Fruit fly (Drosophila melanogaster) whole organism, embryonic: ENCODE data around the gene CG42674.

Experiments
- Aef1 ChIP-seq: fragments of 200-800 bp; sonication (Bioruptor generic); IDR thresholded peaks from 3 replicates; pipeline ENCODE4 v1.3.6; 2022; ENCODE audit warnings: missing biosample characterization, missing genetic modification characterization
- Asciz ChIP-seq: fragments of 200-800 bp; sonication (Bioruptor generic); optimal IDR thresholded peaks from 2 replicates; lab custom pipeline; 2017; ENCODE audit warnings: missing biosample characterization, mild to moderate bottlenecking, missing genetic modification characterization, missing genetic modification reagents
- Bteb2 ChIP-seq: fragments of 200-800 bp; sonication (Bioruptor generic); optimal IDR thresholded peaks from 2 replicates; lab custom pipeline; 2016; ENCODE audit warnings: missing biosample characterization, missing genetic modification characterization
- CG10321 ChIP-seq: fragments of 200-800 bp; sonication (Bioruptor generic); IDR thresholded peaks from 2 replicates; pipeline ENCODE4 v1.3.6; 2022; ENCODE audit warnings: missing biosample characterization, missing genetic modification characterization
- CG11504 ChIP-seq: fragments of 200-800 bp; sonication (Bioruptor generic); optimal IDR thresholded peaks from 3 replicates; lab custom pipeline; 2019; ENCODE audit warnings: missing biosample characterization, mild to moderate bottlenecking, missing genetic modification characterization, moderate library complexity
- CG12769 ChIP-seq: fragments of 200-800 bp; sonication (Bioruptor generic); optimal IDR thresholded peaks from 2 replicates; lab custom pipeline; 2019; ENCODE audit warnings: missing biosample characterization, mild to moderate bottlenecking, missing genetic modification characterization, moderate library complexity
- CG13894 ChIP-seq: fragments of 200-800 bp; sonication (Bioruptor generic); optimal IDR thresholded peaks from 3 replicates; lab custom pipeline; 2018; ENCODE audit warnings: missing biosample characterization, mild to moderate bottlenecking, missing genetic modification characterization, moderate library complexity
- CG14014 ChIP-seq: fragments of 200-800 bp; sonication (Bioruptor generic); IDR thresholded peaks from 2 replicates; pipeline ENCODE4 v1.3.6; 2022; ENCODE audit warnings: missing biosample characterization, missing genetic modification characterization
- CG14710 ChIP-seq: fragments of 200-800 bp; sonication (Bioruptor generic); optimal IDR thresholded peaks from 3 replicates; lab custom pipeline; 2019; ENCODE audit warnings: missing biosample characterization, mild to moderate bottlenecking, missing genetic modification characterization, moderate library complexity
- CG14860 ChIP-seq: fragments of 200-800 bp; sonication (Bioruptor generic); IDR thresholded peaks from 3 replicates; pipeline ENCODE4 v1.3.6; 2022; ENCODE audit warnings: missing biosample characterization, missing genetic modification characterization; ENCODE audit not compliant: partially characterized antibody
- CG16779 ChIP-seq: fragments of 200-800 bp; sonication (Bioruptor generic); IDR thresholded peaks from 2 replicates; pipeline ENCODE4 v1.3.6; 2022; ENCODE audit warnings: missing biosample characterization, missing genetic modification characterization
- CG18011 ChIP-seq: fragments of 200-800 bp; sonication (Bioruptor generic); optimal IDR thresholded peaks from 2 replicates; lab custom pipeline; 2017; ENCODE audit warnings: missing biosample characterization, missing genetic modification characterization, mild to moderate bottlenecking, moderate library complexity, missing genotype
- CG1832 ChIP-seq: fragments of 200-800 bp; sonication (Bioruptor generic); optimal IDR thresholded peaks from 2 replicates; lab custom pipeline; 2017; ENCODE audit warnings: missing biosample characterization, mild to moderate bottlenecking, missing genetic modification characterization, inconsistent platforms
- CG3407 ChIP-seq: fragments of 200-800 bp; sonication (Bioruptor generic); optimal IDR thresholded peaks from 2 replicates; lab custom pipeline; 2018; ENCODE audit warnings: missing biosample characterization, mild to moderate bottlenecking, missing genetic modification characterization
- CG4820 ChIP-seq: fragments of 200-800 bp; sonication (Bioruptor generic); optimal IDR thresholded peaks from 3 replicates; lab custom pipeline; 2016; ENCODE audit warnings: missing biosample characterization, missing genetic modification characterization
- CG7987 ChIP-seq: fragments of 200-800 bp; sonication (Bioruptor generic); optimal IDR thresholded peaks from 2 replicates; lab custom pipeline; 2018; ENCODE audit warnings: missing biosample characterization, mild to moderate bottlenecking, missing genetic modification characterization, moderate library complexity
- CG8924 ChIP-seq: fragments of 200-800 bp; optimal IDR thresholded peaks from 3 replicates; lab custom pipeline; 2019; ENCODE audit warnings: missing biosample characterization, mild to moderate bottlenecking, missing genetic modification characterization, moderate library complexity
- CG9817 ChIP-seq: fragments of 200-800 bp; sonication (Bioruptor generic); optimal IDR thresholded peaks from 2 replicates; lab custom pipeline; 2018; ENCODE audit warnings: missing biosample characterization, mild to moderate bottlenecking, missing genetic modification characterization, moderate library complexity
- CkIIα-i1 ChIP-seq: fragments of 200-800 bp; sonication (Bioruptor generic); IDR thresholded peaks from 2 replicates; pipeline ENCODE4 v1.3.6; 2022; ENCODE audit warnings: missing biosample characterization, missing genetic modification characterization
- Hey ChIP-seq: fragments of 200-800 bp; sonication (Bioruptor generic); optimal IDR thresholded peaks from 3 replicates; lab custom pipeline; 2018; ENCODE audit warnings: missing biosample characterization, mild to moderate bottlenecking, missing genetic modification characterization
- Hmr ChIP-seq: fragments of 200-800 bp; sonication (Bioruptor generic); optimal IDR thresholded peaks from 3 replicates; lab custom pipeline; 2017; ENCODE audit warnings: mild to moderate bottlenecking, missing biosample characterization, missing genetic modification reagents, missing genetic modification characterization
- Pdp1 ChIP-seq, 2 experiments: fragments of 200-800 bp; sonication (Bioruptor generic); optimal IDR thresholded peaks; 3 replicates each; lab custom pipeline; 2016; ENCODE audit warnings: missing biosample characterization in 2 of 2, missing genetic modification characterization in 2 of 2, mild to moderate bottlenecking in 1 of 2, moderate library complexity in 1 of 2
- bcd ChIP-seq: fragments of 200-800 bp; sonication (Bioruptor generic); optimal IDR thresholded peaks from 2 replicates; lab custom pipeline; 2017; ENCODE audit warnings: missing biosample characterization, mild to moderate bottlenecking, missing genetic modification characterization
- cg ChIP-seq: fragments of 200-800 bp; sonication (Bioruptor generic); optimal IDR thresholded peaks from 3 replicates; lab custom pipeline; 2019; ENCODE audit warnings: missing biosample characterization, mild to moderate bottlenecking, missing genetic modification characterization, moderate library complexity
- croc ChIP-seq: fragments of 200-800 bp; sonication (Bioruptor generic); conservative IDR thresholded peaks from 3 replicates; pipeline ENCODE4 v1.3.6; 2022; ENCODE audit warnings: missing biosample characterization, missing genetic modification characterization
- ewg ChIP-seq: fragments of 200-800 bp; sonication (Bioruptor generic); optimal IDR thresholded peaks from 3 replicates; lab custom pipeline; 2017; ENCODE audit warnings: mild to moderate bottlenecking, missing biosample characterization, missing genetic modification reagents, missing genetic modification characterization
- gcm2 ChIP-seq: fragments of 200-800 bp; sonication (Bioruptor generic); optimal IDR thresholded peaks from 2 replicates; lab custom pipeline; 2016; ENCODE audit warnings: missing biosample characterization, missing genetic modification characterization
- luna ChIP-seq: fragments of 200-800 bp; sonication (Bioruptor generic); optimal IDR thresholded peaks from 2 replicates; lab custom pipeline; 2016; ENCODE audit warnings: missing biosample characterization, missing genetic modification characterization
- mam ChIP-seq: fragments of 200-800 bp; sonication (Bioruptor generic); optimal IDR thresholded peaks from 3 replicates; lab custom pipeline; 2016; ENCODE audit warnings: missing biosample characterization, missing genetic modification characterization
- pb ChIP-seq: fragments of 200-800 bp; sonication (Bioruptor generic); optimal IDR thresholded peaks from 3 replicates; lab custom pipeline; 2016; ENCODE audit warnings: missing biosample characterization, missing genetic modification characterization
- peb ChIP-seq: fragments of 200-800 bp; sonication (Bioruptor generic); IDR thresholded peaks from 2 replicates; pipeline ENCODE4 v1.3.6; 2022; ENCODE audit warnings: missing biosample characterization, missing genetic modification characterization
- rib ChIP-seq: fragments of 200-800 bp; sonication (Bioruptor generic); IDR thresholded peaks from 2 replicates; pipeline ENCODE4 v1.3.6; 2022; ENCODE audit warnings: missing biosample characterization, missing genetic modification characterization
- ro ChIP-seq: fragments of 200-800 bp; sonication (Bioruptor generic); IDR thresholded peaks from 2 replicates; pipeline ENCODE4 v1.3.6; 2022; ENCODE audit warnings: missing biosample characterization, missing genetic modification characterization
- row ChIP-seq: fragments of 200-800 bp; sonication (Bioruptor generic); IDR thresholded peaks from 3 replicates; pipeline ENCODE4 v1.3.6; 2022; ENCODE audit warnings: missing biosample characterization, missing genetic modification characterization
- run ChIP-seq: fragments of 200-800 bp; sonication (Bioruptor generic); optimal IDR thresholded peaks from 3 replicates; lab custom pipeline; 2018; ENCODE audit warnings: missing biosample characterization, mild to moderate bottlenecking, missing genetic modification characterization
- sens ChIP-seq: fragments of 200-800 bp; sonication (Bioruptor generic); peaks from one replicate; lab custom pipeline; 2016; ENCODE audit warnings: missing biosample characterization, missing genetic modification characterization
- sens-2 ChIP-seq: fragments of 200-800 bp; sonication (Bioruptor generic); IDR thresholded peaks from 2 replicates; pipeline ENCODE4 v1.3.6; 2022; ENCODE audit warnings: missing biosample characterization, missing genetic modification characterization
- slbo ChIP-seq: fragments of 200-800 bp; sonication (Bioruptor generic); IDR thresholded peaks from 2 replicates; pipeline ENCODE4 v1.3.6; 2022; ENCODE audit warnings: missing biosample characterization, missing genetic modification characterization
- sr ChIP-seq: fragments of 200-800 bp; sonication (Bioruptor generic); IDR thresholded peaks from 3 replicates; pipeline ENCODE4 v1.3.6; 2022; ENCODE audit warnings: missing biosample characterization, missing genetic modification characterization
- stc ChIP-seq: fragments of 200-800 bp; sonication (Bioruptor generic); IDR thresholded peaks from 2 replicates; pipeline ENCODE4 v1.3.6; 2022; ENCODE audit warnings: missing biosample characterization, missing genetic modification characterization
- vfl ChIP-seq: fragments of 200-800 bp; sonication (Bioruptor generic); optimal IDR thresholded peaks from 2 replicates; lab custom pipeline; 2016; ENCODE audit warnings: missing biosample characterization, missing genetic modification characterization
- vvl ChIP-seq: fragments of 200-800 bp; sonication (Bioruptor generic); IDR thresholded peaks from 2 replicates; pipeline ENCODE4 v1.3.6; 2022; ENCODE audit warnings: missing biosample characterization, missing genetic modification characterization
- wek ChIP-seq: fragments of 200-800 bp; sonication (Bioruptor generic); optimal IDR thresholded peaks from 3 replicates; lab custom pipeline; 2018; ENCODE audit warnings: missing biosample characterization, mild to moderate bottlenecking, missing genetic modification characterization, moderate library complexity

The CG42674 gene

dm6 chr3L:20104543-20105046 lies 93.5 kb downstream of the CG42674 start (continued):
- TF ChIP-seq CG7987: no peak
- TF ChIP-seq sens (GFP tag; lab: Kevin White, UChicago): peak; percentile 60
- TF ChIP-seq luna: no peak
- TF ChIP-seq CG18011: no peak
- no peak for TF ChIP-seq CkIIα-i1 (GFP tag; lab: Robert Waterston, UW)
- no peak for TF ChIP-seq ro
- no peak for TF ChIP-seq run (tag; lab: Kevin White, UChicago)
- peak; percentile 52 for TF ChIP-seq cg (GFP tag; lab: Kevin White, UChicago)
- no peak for TF ChIP-seq bcd
- TF ChIP-seq ewg (GFP tag; lab: Kevin White, UChicago): peak; percentile 94
- peak; percentile 79; the same call in 1 of the 2 replicates for TF ChIP-seq CG16779 (GFP tag; lab: Robert Waterston, UW)
- TF ChIP-seq CG11504: no peak
- TF ChIP-seq CG3407: no peak
- peak; percentile 41 for TF ChIP-seq CG12769 (tag; lab: Kevin White, UChicago)
- TF ChIP-seq CG14860 (GFP tag; lab: Robert Waterston, UW): no peak
- TF ChIP-seq pb (GFP tag; lab: Kevin White, UChicago): no peak
- no peak for TF ChIP-seq CG9817
- no peak for TF ChIP-seq Pdp1 (GFP tag; optimal IDR thresholded peaks at IDR 0.05; lab: Kevin White, UChicago)
- no peak for TF ChIP-seq CG4820 (GFP tag; lab: Kevin White, UChicago)
- TF ChIP-seq CG1832 (GFP tag; lab: Kevin White, UChicago): peak; percentile 50
- TF ChIP-seq croc: no peak
- TF ChIP-seq sr (GFP tag; lab: Robert Waterston, UW): peak; percentile 81
- no peak for TF ChIP-seq vfl (GFP tag; lab: Kevin White, UChicago)
- TF ChIP-seq gcm2: no peak
- no peak for TF ChIP-seq Aef1 (GFP tag; lab: Robert Waterston, UW)
- no peak for TF ChIP-seq sens-2 (GFP tag; lab: Robert Waterston, UW)
- no peak for TF ChIP-seq CG14014 (GFP tag; lab: Robert Waterston, UW)
- TF ChIP-seq Bteb2 (GFP tag; lab: Kevin White, UChicago): no peak
- no peak for TF ChIP-seq CG14710 (tag; lab: Kevin White, UChicago)
- TF ChIP-seq Asciz (GFP tag; lab: Kevin White, UChicago): no peak
- TF ChIP-seq row (GFP tag; lab: Robert Waterston, UW): peak; percentile 34; the same call in 1 of the 3 replicates
- TF ChIP-seq slbo: 0 out of 2 replicates have a peak, but pooled peaks have one; percentile 17
- TF ChIP-seq wek (GFP tag; lab: Kevin White, UChicago): no peak
- peak; percentile 2 for TF ChIP-seq Hmr (GFP tag; lab: Kevin White, UChicago)
- no peak for TF ChIP-seq CG8924 (tag; lab: Kevin White, UChicago)
- TF ChIP-seq CG10321 (GFP tag; lab: Robert Waterston, UW): peak; percentile 25; the same call in 1 of the 2 replicates
- no peak for TF ChIP-seq stc
- TF ChIP-seq Hey (tag; lab: Kevin White, UChicago): no peak
- TF ChIP-seq vvl (GFP tag; lab: Robert Waterston, UW): no peak
- TF ChIP-seq CG13894 (tag; lab: Kevin White, UChicago): no peak
- TF ChIP-seq peb (GFP tag; lab: Robert Waterston, UW): no peak
- TF ChIP-seq rib (GFP tag; lab: Robert Waterston, UW): no peak
- no peak for TF ChIP-seq mam
